Worm (Caenorhabditis elegans): ENCODE measurements around the gene nep-20.

- TF ChIP-seq unc-39 (tag; optimal IDR thresholded peaks at IDR 0.05): no peak
- no peak for TF ChIP-seq F13H6.1 (tag; optimal IDR thresholded peaks at IDR 0.05)
- no peak for TF ChIP-seq ama-1 (optimal IDR thresholded peaks at IDR 0.05)
- TF ChIP-seq ceh-82 (tag; optimal IDR thresholded peaks at IDR 0.05): no peak
- TF ChIP-seq ZK546.5 (tag; optimal IDR thresholded peaks at IDR 0.05): no peak
- TF ChIP-seq unc-62 (GFP tag; optimal IDR thresholded peaks at IDR 0.05): no peak
- no peak for TF ChIP-seq egl-27 (tag; optimal IDR thresholded peaks at IDR 0.05)
- no peak for TF ChIP-seq sem-4 (tag; optimal IDR thresholded peaks at IDR 0.05)
- no peak for TF ChIP-seq nhr-10 (tag; optimal IDR thresholded peaks at IDR 0.05)
Observed at ce11 chrII:3346328-3346780, 49.0 kb downstream of the nep-20 start, which contains the start of gene bath-30.
